Worm (Caenorhabditis elegans) whole organism, midembryonic: Measurements from ENCODE around the gene Y48C3A.5.

ENCODE experiments used
- T22C8.4 ChIP-seq: fragments of 200-800 bp; sonication (Bioruptor generic); IDR thresholded peaks from 2 replicates; pipeline ENCODE4 v1.3.6; 2022; ENCODE audit warnings: missing genetic modification characterization, missing compliant biosample characterization
- cog-1 ChIP-seq: sonication (generic microtip); optimal IDR thresholded peaks from 2 replicates; lab custom pipeline; 2016; ENCODE audit warnings: missing genetic modification characterization, missing compliant biosample characterization
- flt-1 ChIP-seq: fragments of 200-800 bp; sonication (Bioruptor generic); IDR thresholded peaks from 2 replicates; pipeline ENCODE4 v1.3.6; 2022; ENCODE audit warnings: missing genetic modification characterization, missing compliant biosample characterization
- klf-2 ChIP-seq: fragments of 200-800 bp; sonication (Bioruptor generic); conservative IDR thresholded peaks from 2 replicates; pipeline ENCODE4 v1.3.6; 2022; ENCODE audit warnings: missing genetic modification reagents, missing genetic modification characterization, missing compliant biosample characterization
- med-1 ChIP-seq: sonication (generic microtip); optimal IDR thresholded peaks from 2 replicates; lab custom pipeline; 2017; ENCODE audit warnings: missing genetic modification characterization, mild to moderate bottlenecking, missing compliant biosample characterization, antibody characterized with exemption, missing genetic modification reagents; ENCODE audit not compliant: insufficient read depth
- ref-1 ChIP-seq: fragments of 200-800 bp; sonication (Bioruptor generic); conservative IDR thresholded peaks from 2 replicates; pipeline ENCODE4 v1.3.6; 2022; ENCODE audit warnings: missing genetic modification reagents, missing genetic modification characterization, missing compliant biosample characterization

- no peak for TF ChIP-seq cog-1 (tag; lab: Kevin White, UChicago)
- no peak for TF ChIP-seq ref-1
- no peak for TF ChIP-seq flt-1 (GFP tag; lab: Robert Waterston, UW)
- no peak for TF ChIP-seq klf-2 (GFP tag; lab: Robert Waterston, UW)
- TF ChIP-seq T22C8.4 (GFP tag; lab: Robert Waterston, UW) = no peak
- no peak for TF ChIP-seq med-1 (GFP tag; lab: Kevin White, UChicago)
Observed at ce11 chrII:13285729-13286128, 14.9 kb downstream of the Y48C3A.5 start, which contains the start of gene ztf-22.
